Fruit fly (Drosophila melanogaster) S2 (cell line): Measurements from ENCODE around the gene Kap-alpha3.

Source experiments
- CG8478 ChIP-seq: fragments of >200 bp; optimal IDR thresholded peaks from 2 replicates; lab custom pipeline; 2018
- CTCF ChIP-seq, 2 experiments: fragments of >200 bp; optimal IDR thresholded peaks; 2 replicates each; lab custom pipeline; 2018

DNA sequence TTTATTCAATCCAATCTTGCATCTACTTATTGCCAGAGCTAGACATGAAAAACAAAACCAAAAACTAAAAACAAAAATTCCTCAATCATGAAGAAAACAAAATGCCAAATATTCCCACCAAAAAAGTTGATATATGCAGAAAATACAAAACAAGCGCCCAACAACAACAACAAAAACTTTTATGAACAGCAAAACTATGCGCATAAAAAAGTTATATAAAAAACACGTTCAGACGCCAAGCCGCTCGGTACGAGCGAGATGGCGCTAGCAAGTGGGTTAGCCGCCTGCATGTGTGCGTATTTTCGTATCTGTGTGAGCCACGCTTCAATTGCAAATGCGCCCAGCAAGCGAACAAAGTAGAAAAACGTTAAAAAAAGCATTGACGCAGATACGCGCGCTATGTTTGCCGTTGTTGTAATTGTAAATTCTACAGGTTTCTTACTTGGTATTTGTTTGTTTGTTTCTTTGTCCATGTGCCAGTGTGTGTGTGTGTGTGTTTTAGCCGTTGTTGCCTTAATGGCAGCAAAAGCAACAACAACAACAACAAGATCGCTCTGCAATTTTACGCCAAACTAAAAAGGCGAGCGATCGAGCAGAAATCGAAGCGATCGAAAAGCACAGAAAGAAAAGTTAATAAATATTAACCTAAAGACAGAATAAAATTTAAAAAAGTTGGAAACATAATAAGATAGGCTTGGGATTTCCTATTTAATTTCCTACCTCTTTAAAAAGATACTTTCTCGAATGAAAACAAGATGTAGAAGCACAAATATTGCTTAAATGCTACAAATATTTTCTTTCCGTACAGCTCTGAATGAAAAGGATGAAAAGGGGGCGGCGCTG, 16.1 kb upstream of the Kap-alpha3 start:
- TF ChIP-seq CG8478 (lab: Kevin White, UChicago) (no peak), CTCF (optimal IDR thresholded peaks at IDR 0.05; lab: Kevin White, UChicago) (no peak)
